Fruit fly (Drosophila melanogaster) whole organism, larva: ENCODE measurements around the gene pasi1.

Experiments used
- noc ChIP-seq: fragments of 200-800 bp; sonication (Bioruptor generic); optimal IDR thresholded peaks from 3 replicates; lab custom pipeline; 2019; ENCODE audit warnings: missing biosample characterization, mild to moderate bottlenecking, missing genetic modification characterization, moderate library complexity

The pasi1 gene

DNA sequence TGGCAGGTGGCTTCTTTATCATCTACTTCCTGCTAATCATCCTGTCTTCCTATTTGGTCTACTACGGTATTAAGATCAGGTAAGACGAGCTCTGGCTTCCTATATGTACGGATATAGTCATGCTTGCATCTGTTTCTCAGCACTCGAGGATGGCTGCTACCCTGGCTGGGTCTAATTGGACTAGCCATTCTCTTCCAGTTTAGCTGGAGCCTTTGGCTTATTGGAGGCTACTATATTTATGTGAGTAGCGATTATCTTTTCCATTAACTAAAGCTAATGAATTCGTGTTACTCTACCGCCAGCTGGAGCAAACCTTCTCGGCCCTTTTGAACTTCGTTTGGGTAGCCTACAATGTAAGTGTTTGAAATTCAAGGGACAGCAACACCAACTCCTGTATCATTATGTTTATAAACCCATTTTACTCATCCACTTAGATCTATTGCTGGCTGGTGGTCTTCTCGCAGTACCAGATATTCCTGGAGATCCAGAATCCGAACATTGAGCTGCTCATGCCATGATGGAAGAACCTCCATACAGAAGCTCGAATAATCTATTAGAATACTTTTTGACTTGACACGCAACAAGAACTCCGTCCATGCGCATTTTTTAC is 791 bp downstream of the pasi1 start:
- TF ChIP-seq noc: no peak

DNA sequence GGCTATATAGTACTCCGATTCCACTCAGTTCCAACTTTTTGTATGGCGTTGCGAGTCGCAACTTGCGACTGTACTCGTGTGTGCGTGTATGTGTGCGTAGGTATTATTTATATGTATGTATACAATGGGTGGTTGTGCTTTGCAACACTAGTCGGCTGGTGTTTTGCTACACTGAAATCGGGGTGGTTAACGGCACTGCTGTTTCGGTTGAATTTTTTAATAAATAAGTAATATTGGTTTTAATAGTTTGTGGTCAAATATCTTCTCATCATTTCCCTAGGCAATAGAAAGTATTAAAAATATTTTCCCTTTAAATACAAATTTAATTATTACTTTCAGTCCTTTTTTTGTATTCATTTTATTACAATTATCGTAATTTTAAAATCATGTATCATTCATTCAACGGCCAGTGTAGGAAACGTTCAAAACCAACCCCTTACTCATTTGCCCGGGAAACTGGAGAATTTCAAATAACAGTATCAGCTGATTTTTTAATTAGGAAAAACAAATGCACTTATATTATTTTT is 3.4 kb downstream of the pasi1 start, which contains the start of gene CG7379:
Gene CG7379, minus strand, starts transcription at position 94 of the 527 bp plus-strand sequence.
- TF ChIP-seq noc: peak; percentile 85

DNA sequence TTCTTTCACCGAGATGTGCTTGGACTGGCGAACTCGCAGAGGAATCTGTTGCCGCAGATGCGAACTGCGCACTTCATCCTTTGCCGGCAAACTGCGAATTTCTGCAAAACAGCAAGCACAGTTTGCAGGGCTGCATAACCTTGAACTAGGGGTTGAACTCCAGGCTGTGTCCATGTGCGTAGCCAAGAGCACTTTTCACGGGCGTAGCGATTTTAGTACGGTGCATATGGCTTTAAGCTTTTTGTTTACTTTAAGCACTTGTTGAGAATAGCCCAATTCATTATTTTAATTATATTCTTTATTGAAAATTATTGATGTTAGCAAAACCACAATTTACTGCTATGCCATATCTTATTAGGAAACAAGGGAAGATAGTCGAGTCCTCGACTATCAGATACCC is 6.4 kb downstream of the pasi1 start, which contains the start of gene CG17803:
Gene CG17803, minus strand, starts transcription at position 249 of the 400 bp plus-strand sequence.
- no peak for TF ChIP-seq noc

DNA sequence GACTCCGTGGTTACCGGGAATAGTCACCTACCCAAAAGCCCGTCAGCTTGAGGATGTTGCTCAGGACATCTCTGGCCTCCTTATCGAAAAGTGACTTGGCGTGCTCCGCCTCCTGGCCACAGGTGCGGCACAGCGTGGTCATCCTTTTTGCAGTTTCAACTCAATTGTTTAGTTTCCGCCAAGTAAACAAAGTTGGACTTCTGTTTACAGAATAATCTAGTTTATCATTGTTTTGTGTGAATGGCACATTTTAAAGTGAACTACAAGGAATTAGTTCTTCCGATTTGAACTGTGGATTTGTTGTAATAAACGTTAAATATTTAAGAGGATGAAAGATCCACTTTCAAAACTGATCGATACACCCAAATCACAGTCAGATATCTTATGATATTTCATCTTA is 8.2 kb downstream of the pasi1 start, which contains the start of gene CG17806:
Gene CG17806, minus strand, starts transcription at position 236 of the 400 bp plus-strand sequence.
- TF ChIP-seq noc: no peak

DNA sequence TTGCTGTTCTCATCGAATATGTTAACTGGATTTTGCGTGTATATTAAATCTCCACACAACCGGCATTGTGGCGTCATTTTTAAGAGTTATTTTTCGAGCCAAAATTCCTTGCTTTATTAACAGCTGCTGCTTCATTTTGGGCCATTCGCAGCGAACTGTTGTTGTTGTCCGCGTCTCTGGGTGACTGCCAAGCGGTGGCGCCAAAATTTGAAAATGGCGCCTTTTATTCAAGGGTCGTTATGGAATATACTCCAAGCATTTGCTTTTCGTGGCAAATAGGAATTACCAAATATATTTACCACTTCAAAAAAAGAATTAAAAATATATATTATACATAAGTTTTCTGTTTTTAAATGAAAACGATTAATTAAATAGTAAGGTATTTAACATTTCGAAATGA is 10.2 kb downstream of the pasi1 start, which contains the start of gene Nnk:
Gene Nnk, minus strand, starts transcription at position 158 of the 400 bp plus-strand sequence.
- TF ChIP-seq noc: no peak

DNA sequence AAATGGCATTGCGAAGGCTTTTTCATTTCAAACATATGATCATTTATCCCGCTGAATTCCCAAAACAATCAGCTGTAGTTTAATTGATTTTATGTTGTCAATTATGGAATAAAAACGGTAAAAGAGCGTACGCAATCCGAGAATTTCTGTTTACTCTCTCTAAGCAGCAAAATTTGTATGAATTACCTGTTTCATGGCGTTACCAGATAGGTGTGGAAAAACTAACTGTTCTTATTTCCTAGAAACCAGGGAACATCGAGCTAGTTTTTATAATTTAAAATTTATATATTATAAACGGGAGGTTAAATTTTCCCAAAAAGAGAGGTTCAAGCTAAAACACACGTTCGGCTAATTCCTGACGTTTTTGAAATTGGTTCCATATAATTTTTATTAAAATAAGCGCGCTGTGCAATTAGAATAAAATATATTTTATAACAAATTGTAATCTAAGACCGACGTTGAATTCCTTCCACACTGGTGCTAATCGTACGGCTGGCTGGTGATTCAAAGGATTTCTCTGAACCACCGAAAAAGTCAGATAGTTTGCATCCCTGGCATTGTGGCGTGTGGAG is 12.2 kb downstream of the pasi1 start, which contains the start of gene CG17801:
Gene CG17801, minus strand, starts transcription at position 51 of the 572 bp plus-strand sequence.
- no peak for TF ChIP-seq noc

DNA sequence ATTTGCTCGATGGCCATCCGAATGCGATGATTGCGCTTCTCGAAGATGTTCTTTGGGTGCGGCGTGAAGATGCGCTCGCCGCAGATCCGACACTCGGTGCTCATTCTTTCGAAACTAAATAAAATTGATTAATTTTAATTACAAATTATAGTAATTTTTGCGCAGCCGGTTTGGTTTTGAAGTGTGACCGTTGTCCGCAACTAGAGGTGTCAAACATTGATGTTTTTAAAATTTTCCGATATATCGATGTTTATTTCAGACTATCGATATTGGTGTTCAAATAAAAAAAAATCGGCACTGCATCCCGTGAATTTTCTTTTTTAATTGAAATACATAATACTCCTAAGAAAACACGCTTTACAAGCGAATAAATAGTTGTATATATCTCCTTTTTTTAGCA is 14.1 kb downstream of the pasi1 start, which contains the start of gene Odj:
Gene Odj, minus strand, starts transcription at position 209 of the 400 bp plus-strand sequence.
- TF ChIP-seq noc: no peak

DNA sequence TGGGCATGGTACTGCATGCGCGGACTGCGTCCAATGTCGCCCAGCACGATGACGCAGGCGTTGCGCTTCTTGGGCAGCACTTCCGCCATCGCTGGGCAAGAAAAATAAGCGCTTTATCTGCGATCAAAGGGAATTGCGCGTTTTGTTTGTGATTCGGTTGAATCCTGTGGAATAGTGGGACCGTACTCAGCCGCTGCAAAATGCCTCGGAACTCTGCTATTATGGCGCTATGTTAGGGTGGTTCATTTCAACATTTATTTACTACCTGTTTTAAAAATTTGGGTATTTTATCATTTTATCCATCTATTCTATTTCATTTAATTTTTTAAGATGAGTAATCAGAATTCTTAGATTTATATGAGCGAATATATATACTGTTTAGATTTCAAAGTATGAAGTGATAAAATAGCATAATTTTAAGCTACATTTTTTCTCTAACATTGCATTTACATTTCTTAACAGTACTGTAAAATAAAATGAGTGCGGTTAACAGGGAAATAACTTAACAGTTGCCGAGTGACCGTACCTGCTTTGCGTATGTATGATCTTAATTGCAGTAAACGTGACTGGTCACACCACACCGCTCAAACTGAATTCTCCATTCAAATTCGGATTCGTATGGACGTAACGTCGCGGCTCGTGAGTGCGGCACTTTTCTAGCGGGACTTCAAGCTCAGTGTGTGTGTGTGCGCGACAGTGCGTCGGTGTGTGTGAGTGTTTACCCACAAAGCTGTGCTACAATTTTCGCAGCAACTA is 16.3 kb downstream of the pasi1 start, which contains the start of the genes Alg1 and tinc:
Gene Alg1, minus strand, starts transcription at position 184 of the 756 bp plus-strand sequence.
Gene tinc, plus strand, starts transcription at position 591 of the 756 bp plus-strand sequence.
- peak; percentile 74 for TF ChIP-seq noc

DNA sequence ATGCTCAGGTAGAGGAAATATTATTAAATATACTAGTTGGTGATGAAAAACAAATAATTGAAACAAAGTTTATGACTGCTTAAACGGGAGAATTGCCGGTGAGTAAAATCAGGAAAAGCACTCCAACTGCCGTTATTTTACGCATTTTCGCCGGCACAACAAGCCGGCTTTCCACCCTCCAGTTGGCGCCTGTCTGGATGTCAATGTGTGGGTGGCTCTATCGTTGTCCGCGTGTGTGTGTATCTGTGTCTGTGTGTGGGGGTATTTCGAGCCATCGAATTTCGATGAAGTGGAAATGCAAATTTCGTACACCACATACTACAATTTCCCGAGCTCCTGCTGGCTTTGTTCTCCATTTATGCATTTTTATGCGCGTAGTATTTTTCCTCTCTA is 16.8 kb downstream of the pasi1 start:
- no peak for TF ChIP-seq noc

DNA sequence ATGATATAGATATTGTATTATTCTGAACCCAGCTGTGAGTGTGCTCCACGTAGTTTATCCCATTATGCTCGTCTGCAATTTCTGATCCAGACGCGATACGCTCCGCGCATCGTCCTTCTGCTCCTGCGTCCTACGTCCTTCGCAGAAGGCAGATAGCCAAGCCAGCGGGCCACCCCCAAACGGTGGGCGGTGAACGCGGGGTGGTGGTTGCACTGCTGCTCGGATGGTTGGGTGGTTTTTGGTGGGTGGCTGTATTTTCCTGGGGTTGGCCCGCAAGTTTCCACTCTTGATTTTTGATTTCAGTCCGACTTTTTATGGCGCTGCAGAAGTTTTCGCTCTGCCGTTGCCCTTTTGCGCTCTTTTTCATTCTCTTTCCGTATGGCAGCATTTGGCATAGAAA is 17.6 kb downstream of the pasi1 start:
- no peak for TF ChIP-seq noc

DNA sequence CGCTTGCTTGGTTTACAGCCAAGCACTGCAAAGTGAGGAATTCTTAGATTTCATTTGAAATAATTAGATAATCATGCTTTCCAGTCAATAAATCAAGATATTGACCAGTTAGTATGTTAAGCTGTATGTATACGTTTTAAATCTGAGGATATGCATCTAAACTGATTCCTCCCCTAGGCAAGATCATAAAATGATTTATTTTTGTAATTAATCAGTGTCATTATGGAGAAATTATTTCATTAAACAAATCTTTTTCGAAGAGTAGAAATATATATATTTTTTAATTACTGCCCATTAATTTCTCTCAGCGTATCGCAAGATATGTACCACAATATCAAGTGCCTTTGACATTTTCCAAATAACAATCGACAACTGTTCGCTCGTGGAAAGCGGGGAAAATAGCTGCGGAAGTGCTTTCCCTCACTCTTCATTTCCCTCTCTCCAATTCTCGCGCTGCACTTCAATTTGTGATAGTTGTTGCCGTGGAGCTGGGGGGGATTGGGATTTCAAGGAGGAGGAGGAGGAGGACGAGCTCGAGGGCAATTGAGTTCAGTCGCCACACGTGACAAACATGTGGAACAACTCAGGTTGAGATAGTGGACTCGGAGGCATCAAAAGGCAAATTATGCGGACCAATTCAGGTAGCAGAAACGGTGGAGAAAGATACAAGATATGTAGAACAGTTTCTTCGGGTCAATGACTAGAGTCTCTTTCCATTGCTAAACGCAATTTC is 19.5 kb downstream of the pasi1 start:
- no peak for TF ChIP-seq noc

DNA sequence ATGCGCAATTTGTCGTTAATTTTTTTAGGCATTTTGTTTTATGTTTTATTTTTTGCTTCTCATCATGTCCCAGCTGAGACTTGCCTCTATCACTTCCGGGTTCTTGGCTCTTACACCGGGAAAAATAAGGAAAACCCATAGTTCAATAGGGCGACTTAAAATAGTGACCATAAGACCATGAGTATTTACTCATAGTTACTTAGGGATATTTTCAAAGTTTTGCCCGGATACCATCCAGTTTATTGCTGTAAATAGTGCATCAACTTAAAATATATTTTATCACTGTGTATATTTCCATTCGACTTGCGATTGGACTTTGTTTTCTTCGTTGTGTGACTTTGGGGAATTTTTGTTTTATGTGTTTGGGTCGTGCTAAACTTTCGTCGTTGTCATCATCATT is 23.9 kb downstream of the pasi1 start:
- no peak for TF ChIP-seq noc

DNA sequence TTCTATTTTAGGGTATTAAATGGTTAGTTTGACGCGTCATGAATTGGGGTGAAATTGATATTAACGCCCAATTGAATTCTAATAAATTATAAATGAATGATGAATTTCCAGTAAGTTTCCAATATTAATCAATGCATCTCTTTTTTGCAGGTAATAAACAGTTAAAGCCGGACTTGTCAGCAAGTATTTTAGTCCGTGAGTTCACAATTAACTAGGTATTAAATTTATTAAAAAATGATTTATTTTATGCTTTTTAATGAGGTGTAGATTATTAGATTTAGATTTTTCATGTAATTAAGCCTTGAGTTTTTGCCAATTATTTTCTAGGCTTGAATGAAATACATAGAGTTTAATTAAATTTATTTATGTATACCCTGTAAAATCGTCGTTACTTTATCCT is 26.9 kb downstream of the pasi1 start:
- TF ChIP-seq noc: no peak

DNA sequence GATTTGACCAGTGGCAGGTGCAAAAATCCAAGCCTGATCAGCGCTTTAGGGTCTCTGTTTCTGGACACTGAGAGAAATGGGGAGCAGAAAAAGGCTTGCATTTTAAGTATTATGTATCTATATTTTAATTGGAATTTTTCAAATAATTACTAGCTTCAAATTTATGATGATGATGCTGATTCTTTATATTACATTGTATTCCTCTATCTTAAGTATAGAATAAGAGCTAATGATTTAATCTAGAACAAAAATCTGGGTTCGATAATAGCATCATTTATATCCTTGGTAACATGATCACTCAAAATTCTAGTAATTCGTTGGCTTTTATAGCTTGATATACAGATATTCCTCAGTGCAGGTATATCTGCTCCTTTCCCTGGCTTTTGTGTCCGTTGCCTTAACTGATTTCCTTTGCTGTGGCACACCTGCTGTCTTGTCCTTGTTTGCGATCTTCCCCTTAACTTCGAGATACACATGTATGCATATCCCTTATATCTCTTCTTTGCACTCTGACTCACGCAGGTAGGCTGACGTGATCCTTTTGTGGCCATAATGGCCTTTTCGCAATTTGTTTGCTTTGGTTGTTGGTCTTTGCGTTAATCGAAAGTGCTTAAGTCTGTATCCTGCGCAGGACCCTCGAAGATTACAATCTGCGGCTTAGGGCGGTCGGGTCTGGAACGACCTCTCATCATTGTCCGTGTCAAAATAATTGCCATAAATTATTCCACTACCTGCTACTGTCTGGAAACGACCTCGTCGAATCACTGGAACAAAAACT is 31.1 kb downstream of the pasi1 start:
- TF ChIP-seq noc: no peak

DNA sequence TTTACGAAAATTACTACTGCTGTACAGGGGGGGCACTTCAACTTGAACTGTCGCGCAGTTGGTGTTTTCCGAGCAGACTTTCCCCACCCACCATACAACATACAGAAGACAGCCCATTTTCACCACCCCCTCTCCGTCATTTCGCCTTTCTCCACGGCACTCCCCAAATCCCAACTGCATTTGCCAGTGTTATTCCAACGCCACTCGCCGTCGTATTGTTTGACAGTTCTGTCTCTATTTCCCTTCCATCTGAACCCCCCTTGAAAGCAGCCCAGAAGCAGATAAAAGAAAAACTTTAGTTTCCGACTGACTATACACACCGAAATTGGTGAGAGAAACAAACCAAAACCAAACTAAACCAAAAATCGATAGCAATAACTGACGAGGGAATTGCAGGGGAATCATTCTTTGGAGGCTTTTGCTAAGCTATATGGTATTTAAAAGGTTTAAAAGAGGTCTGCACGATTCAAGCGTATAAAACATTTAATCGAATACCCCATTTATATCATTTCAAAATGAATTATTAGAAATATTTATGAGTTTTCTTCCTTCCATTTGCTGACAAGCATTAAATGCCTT is 32.3 kb downstream of the pasi1 start:
- no peak for TF ChIP-seq noc
